Fruit fly (Drosophila melanogaster): ENCODE results near the gene CG5937.
A peak's percentile ranks its signal among the peaks of the same experiment; 100 is the strongest.

The CG5937 gene

DNA sequence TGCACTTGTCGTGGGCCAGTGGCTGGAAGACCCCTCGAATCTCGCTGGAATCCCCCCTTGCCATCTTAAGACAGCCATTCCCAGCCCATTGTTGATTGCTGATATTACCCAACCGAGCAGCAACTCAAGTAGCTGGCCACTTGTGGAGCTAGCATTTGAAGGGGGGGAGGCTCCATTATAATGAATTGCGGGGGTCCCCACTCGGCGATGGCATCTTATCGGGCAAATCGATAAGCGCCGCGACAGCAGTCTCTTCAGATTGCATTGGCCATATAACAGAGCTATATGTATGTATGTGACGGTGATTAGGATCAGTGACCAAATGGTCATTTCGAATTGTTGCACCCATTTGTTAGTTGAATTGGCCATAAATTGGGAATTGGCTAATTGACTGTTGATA is 22.4 kb downstream of the CG5937 start:
- TF ChIP-seq Jra (GFP tag; optimal IDR thresholded peaks at IDR 0.05) = no peak
- TF ChIP-seq fru (GFP tag; optimal IDR thresholded peaks at IDR 0.05) = no peak
- no peak for TF ChIP-seq tai (GFP tag; optimal IDR thresholded peaks at IDR 0.05)
- TF ChIP-seq woc (GFP tag; optimal IDR thresholded peaks at IDR 0.05) = no peak
- TF ChIP-seq pan (optimal IDR thresholded peaks at IDR 0.05) = no peak
- peak; percentile 38 for TF ChIP-seq h (GFP tag; optimal IDR thresholded peaks at IDR 0.05)
- no peak for TF ChIP-seq br (GFP tag; optimal IDR thresholded peaks at IDR 0.05)
- no peak for TF ChIP-seq Vsx2 (GFP tag; optimal IDR thresholded peaks at IDR 0.05; ENCODE audit: partially characterized antibody)
- TF ChIP-seq dsf (GFP tag; optimal IDR thresholded peaks at IDR 0.05; ENCODE audit: borderline replicate concordance) = no peak
- no peak for TF ChIP-seq Hnf4 (GFP tag; optimal IDR thresholded peaks at IDR 0.05)
- no peak for TF ChIP-seq brk (GFP tag; optimal IDR thresholded peaks at IDR 0.05)
- TF ChIP-seq jim (GFP tag; optimal IDR thresholded peaks at IDR 0.05) = no peak
- no peak for TF ChIP-seq Rel (GFP tag; optimal IDR thresholded peaks at IDR 0.05)
- TF ChIP-seq Rel (tag; optimal IDR thresholded peaks at IDR 0.05) = peak; percentile 100
- TF ChIP-seq ey (GFP tag; optimal IDR thresholded peaks at IDR 0.05) = no peak
- TF ChIP-seq HLH106 (tag; optimal IDR thresholded peaks at IDR 0.05) = no peak

DNA sequence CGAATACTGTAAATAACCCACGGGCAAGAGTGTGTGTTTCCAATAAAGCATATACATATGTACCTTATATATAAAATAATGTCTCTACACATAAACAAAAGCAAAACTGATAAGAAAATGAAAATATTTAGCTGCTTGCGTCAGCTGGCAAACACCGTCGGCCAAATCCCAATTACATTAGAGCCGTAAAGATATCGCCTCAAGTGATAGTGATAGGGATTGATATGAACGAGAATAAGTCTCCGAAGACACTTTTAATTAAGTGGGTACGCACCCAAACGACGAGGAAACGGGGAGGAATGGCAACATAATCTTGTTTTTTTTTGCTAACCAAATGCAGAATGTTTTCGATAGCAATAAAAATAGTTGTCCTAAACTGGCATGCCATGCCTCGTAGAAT is 24.7 kb downstream of the CG5937 start:
- TF ChIP-seq usp (GFP tag; optimal IDR thresholded peaks at IDR 0.05) (no peak), dmrt93B (GFP tag; optimal IDR thresholded peaks at IDR 0.05) (no peak), CG9705 (GFP tag; optimal IDR thresholded peaks at IDR 0.05) (no peak), CG32264 (GFP tag; optimal IDR thresholded peaks at IDR 0.05) (no peak), jim (GFP tag; optimal IDR thresholded peaks at IDR 0.05) (no peak), N (GFP tag; optimal IDR thresholded peaks at IDR 0.05) (no peak), HLH106 (tag; optimal IDR thresholded peaks at IDR 0.05) (no peak), br (GFP tag; optimal IDR thresholded peaks at IDR 0.05) (no peak), Hnf4 (GFP tag; optimal IDR thresholded peaks at IDR 0.05) (no peak), Hr78 (GFP tag; optimal IDR thresholded peaks at IDR 0.05) (no peak), CrebA (GFP tag; optimal IDR thresholded peaks at IDR 0.05; ENCODE audit: borderline replicate concordance) (no peak), Mio (GFP tag; optimal IDR thresholded peaks at IDR 0.05) (no peak)

DNA sequence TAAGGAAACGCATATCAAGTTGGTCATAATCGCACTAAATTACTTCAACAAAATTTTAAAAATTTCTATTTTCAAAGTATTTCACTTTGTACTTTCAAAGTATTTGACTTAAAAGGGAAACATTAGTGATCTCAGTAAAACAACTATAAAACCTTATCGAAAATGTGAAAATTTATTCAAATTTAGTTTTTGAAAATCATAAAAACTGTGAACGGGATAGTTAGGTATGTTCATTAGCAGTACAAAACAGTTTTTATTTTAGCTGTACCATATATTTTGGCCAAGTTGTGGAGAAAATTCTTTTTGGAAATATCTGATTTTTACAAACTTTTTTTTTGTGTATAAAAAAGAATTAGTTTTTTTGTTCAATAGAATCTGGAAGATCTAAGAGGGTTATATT is 26.5 kb downstream of the CG5937 start, which contains the start of gene CG43115:
Gene CG43115, minus strand, starts transcription at position 101 of the 400 bp plus-strand sequence.
- TF ChIP-seq psq (GFP tag; optimal IDR thresholded peaks at IDR 0.05) (no peak), dmrt93B (GFP tag; optimal IDR thresholded peaks at IDR 0.05) (no peak), Vsx2 (GFP tag; optimal IDR thresholded peaks at IDR 0.05; ENCODE audit: partially characterized antibody) (no peak), dsf (GFP tag; optimal IDR thresholded peaks at IDR 0.05; ENCODE audit: borderline replicate concordance) (no peak), N (GFP tag; optimal IDR thresholded peaks at IDR 0.05) (no peak), rgr (GFP tag; optimal IDR thresholded peaks at IDR 0.05) (no peak), Myc (optimal IDR thresholded peaks at IDR 0.05) (no peak), h (GFP tag; optimal IDR thresholded peaks at IDR 0.05) (no peak), Hr78 (GFP tag; optimal IDR thresholded peaks at IDR 0.05) (no peak), jim (GFP tag; optimal IDR thresholded peaks at IDR 0.05) (no peak), woc (GFP tag; optimal IDR thresholded peaks at IDR 0.05) (no peak), br (GFP tag; optimal IDR thresholded peaks at IDR 0.05) (no peak), Mio (GFP tag; optimal IDR thresholded peaks at IDR 0.05) (no peak)

DNA sequence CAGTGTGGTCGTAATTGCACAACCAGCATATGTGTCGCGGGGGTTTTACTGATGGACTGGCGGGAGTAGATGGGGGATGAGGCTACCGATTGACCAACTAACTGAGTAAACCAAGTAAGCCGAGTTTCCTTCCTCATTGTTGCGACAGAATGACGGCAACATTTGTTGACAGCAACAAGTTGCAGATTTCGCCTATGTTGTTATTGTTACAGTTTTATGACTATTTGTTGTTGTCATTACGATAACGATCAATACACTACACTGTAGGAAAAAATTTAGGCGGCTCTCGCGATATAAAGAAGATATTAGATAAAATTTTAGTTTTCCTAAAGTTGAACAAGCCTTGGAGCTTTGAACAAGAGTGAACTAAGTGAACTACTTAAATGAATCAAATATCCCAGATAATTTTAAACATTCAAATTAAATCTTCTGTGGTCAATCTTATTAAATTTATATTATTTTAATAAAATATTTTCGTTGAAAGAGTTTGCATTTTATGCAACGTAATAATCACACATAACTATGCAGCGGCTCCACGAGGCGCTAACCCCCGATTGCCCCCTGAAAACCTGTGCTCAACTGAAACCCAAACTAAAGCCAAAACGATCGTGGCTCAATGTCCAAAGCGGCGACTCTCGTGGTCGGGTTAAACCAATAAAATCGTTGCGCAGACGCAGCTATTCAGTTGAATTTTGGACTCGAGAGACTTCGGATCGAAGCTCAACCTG is 27.6 kb downstream of the CG5937 start, which contains the start of gene CG5928:
Gene CG5928, plus strand, starts transcription at position 678 of the 728 bp plus-strand sequence.
- TF ChIP-seq tai (GFP tag; optimal IDR thresholded peaks at IDR 0.05) = no peak
- no peak for TF ChIP-seq Vsx2 (GFP tag; optimal IDR thresholded peaks at IDR 0.05; ENCODE audit: partially characterized antibody)
- TF ChIP-seq HLH106 (tag; optimal IDR thresholded peaks at IDR 0.05) = no peak
- no peak for TF ChIP-seq Hnf4 (GFP tag; optimal IDR thresholded peaks at IDR 0.05)
- TF ChIP-seq Myc (optimal IDR thresholded peaks at IDR 0.05) = no peak
- TF ChIP-seq Hr78 (GFP tag; optimal IDR thresholded peaks at IDR 0.05) = no peak
- no peak for TF ChIP-seq N (GFP tag; optimal IDR thresholded peaks at IDR 0.05)
- no peak for TF ChIP-seq Dif (GFP tag; optimal IDR thresholded peaks at IDR 0.05; ENCODE audit: partially characterized antibody)
- TF ChIP-seq ey (GFP tag; optimal IDR thresholded peaks at IDR 0.05) = no peak
- TF ChIP-seq dsf (GFP tag; optimal IDR thresholded peaks at IDR 0.05; ENCODE audit: borderline replicate concordance) = no peak
- TF ChIP-seq Rel (GFP tag; optimal IDR thresholded peaks at IDR 0.05) = no peak
- TF ChIP-seq Rel (tag; optimal IDR thresholded peaks at IDR 0.05) = no peak
- TF ChIP-seq lola (GFP tag; optimal IDR thresholded peaks at IDR 0.05) = no peak
- TF ChIP-seq fru (GFP tag; optimal IDR thresholded peaks at IDR 0.05) = no peak

DNA sequence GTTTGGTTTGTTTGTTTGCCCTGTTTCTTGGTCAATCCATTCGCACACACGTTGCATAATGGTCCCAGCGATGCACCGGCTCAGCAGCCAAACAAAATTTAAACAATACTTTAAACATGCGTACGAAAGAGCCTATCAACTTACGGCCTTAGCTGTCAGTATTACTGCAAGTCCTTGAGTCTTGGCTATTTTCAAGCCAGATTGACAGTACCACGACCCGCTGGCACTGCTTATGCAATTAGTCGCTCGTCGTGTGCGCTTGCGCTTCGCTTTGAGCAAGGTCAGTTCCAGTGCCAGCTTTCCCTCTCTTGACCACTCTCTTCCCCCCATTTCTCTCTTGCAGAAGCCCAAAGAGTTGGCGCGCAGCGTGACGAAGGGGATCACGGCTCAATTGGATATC is 28.9 kb downstream of the CG5937 start:
- TF ChIP-seq usp (GFP tag; optimal IDR thresholded peaks at IDR 0.05) (no peak), foxo (GFP tag; optimal IDR thresholded peaks at IDR 0.05) (no peak), Jra (GFP tag; optimal IDR thresholded peaks at IDR 0.05) (no peak), GATAd (GFP tag; optimal IDR thresholded peaks at IDR 0.05) (no peak), dmrt93B (GFP tag; optimal IDR thresholded peaks at IDR 0.05) (no peak)
